Worm (Caenorhabditis elegans) whole organism, midembryonic: Measurements from ENCODE around the gene F55G11.8.

Experiments used
- T22C8.4 ChIP-seq: fragments of 200-800 bp; sonication (Bioruptor generic); IDR thresholded peaks from 2 replicates; pipeline ENCODE4 v1.3.6; 2022; ENCODE audit warnings: missing genetic modification characterization, missing compliant biosample characterization
- klf-2 ChIP-seq: fragments of 200-800 bp; sonication (Bioruptor generic); conservative IDR thresholded peaks from 2 replicates; pipeline ENCODE4 v1.3.6; 2022; ENCODE audit warnings: missing genetic modification reagents, missing genetic modification characterization, missing compliant biosample characterization
- ztf-23 ChIP-seq: fragments of 200-800 bp; sonication (Bioruptor generic); IDR thresholded peaks from 2 replicates; pipeline ENCODE4 v1.3.6; 2022; ENCODE audit warnings: missing genetic modification reagents, missing genetic modification characterization, missing compliant biosample characterization
- ztf-29 ChIP-seq: fragments of 200-800 bp; sonication (Bioruptor generic); IDR thresholded peaks from 2 replicates; pipeline ENCODE4 v1.3.6; 2022; ENCODE audit warnings: missing genetic modification reagents, missing genetic modification characterization, missing compliant biosample characterization

- TF ChIP-seq ztf-29: no peak
- TF ChIP-seq klf-2 (GFP tag; lab: Robert Waterston, UW): no peak
- no peak for TF ChIP-seq T22C8.4 (GFP tag; lab: Robert Waterston, UW)
- TF ChIP-seq ztf-23: no peak
Observed at ce11 chrIV:12936221-12936776, 26.3 kb upstream of the F55G11.8 start, which contains the start of the genes cld-1 and dod-21.
